Fruit fly (Drosophila melanogaster) whole organism, embryonic: ENCODE results near the gene CG3862.

Experiments used
- B-H1 ChIP-seq: fragments of 200-800 bp; sonication (Bioruptor generic); IDR thresholded peaks from 3 replicates; pipeline ENCODE4 v1.3.6; 2022; ENCODE audit warnings: missing biosample characterization, missing genetic modification characterization
- Blimp-1 ChIP-seq: fragments of 200-800 bp; sonication (Bioruptor generic); optimal IDR thresholded peaks from 3 replicates; lab custom pipeline; 2018; ENCODE audit warnings: missing biosample characterization, missing genetic modification characterization, mild to moderate bottlenecking, moderate library complexity, missing genetic modification reagents
- BtbVII ChIP-seq: fragments of 200-800 bp; sonication (Bioruptor generic); optimal IDR thresholded peaks from 3 replicates; lab custom pipeline; 2017; ENCODE audit warnings: missing biosample characterization, mild to moderate bottlenecking, missing genetic modification characterization
- CG10147 ChIP-seq: fragments of 200-800 bp; sonication (Bioruptor generic); optimal IDR thresholded peaks from 2 replicates; lab custom pipeline; 2019; ENCODE audit warnings: missing biosample characterization, mild to moderate bottlenecking, missing genetic modification characterization, moderate library complexity
- CG10462 ChIP-seq: fragments of 200-800 bp; sonication (Bioruptor generic); optimal IDR thresholded peaks from 2 replicates; lab custom pipeline; 2016; ENCODE audit warnings: missing biosample characterization, missing genetic modification characterization
- CG11456 ChIP-seq: fragments of 200-800 bp; sonication (Bioruptor generic); IDR thresholded peaks from 3 replicates; pipeline ENCODE4 v1.3.6; 2022; ENCODE audit warnings: missing biosample characterization, missing genetic modification characterization
- CG11695 ChIP-seq: fragments of 200-800 bp; sonication (Bioruptor generic); IDR thresholded peaks from 3 replicates; pipeline ENCODE4 v1.3.6; 2022; ENCODE audit warnings: missing biosample characterization, missing genetic modification characterization
- CG12391 ChIP-seq: fragments of 200-800 bp; sonication (Bioruptor generic); optimal IDR thresholded peaks from 3 replicates; lab custom pipeline; 2018; ENCODE audit warnings: missing biosample characterization, mild to moderate bottlenecking, missing genetic modification characterization, moderate library complexity
- CG14860 ChIP-seq: fragments of 200-800 bp; sonication (Bioruptor generic); IDR thresholded peaks from 3 replicates; pipeline ENCODE4 v1.3.6; 2022; ENCODE audit warnings: missing biosample characterization, missing genetic modification characterization; ENCODE audit not compliant: partially characterized antibody
- CG17802 ChIP-seq: fragments of 200-800 bp; sonication (Bioruptor generic); optimal IDR thresholded peaks from 2 replicates; lab custom pipeline; 2018; ENCODE audit warnings: missing biosample characterization, mild to moderate bottlenecking, missing genetic modification characterization, moderate library complexity
- CG18764 ChIP-seq: fragments of 200-800 bp; sonication (Bioruptor generic); optimal IDR thresholded peaks from 3 replicates; lab custom pipeline; 2016; ENCODE audit warnings: missing biosample characterization, missing genetic modification characterization
- CG30431 ChIP-seq: fragments of 200-800 bp; sonication (Bioruptor generic); optimal IDR thresholded peaks from 2 replicates; lab custom pipeline; 2017; ENCODE audit warnings: missing biosample characterization, missing genetic modification characterization
- CG3163 ChIP-seq: fragments of 200-800 bp; sonication (Bioruptor generic); optimal IDR thresholded peaks from 3 replicates; lab custom pipeline; 2016; ENCODE audit warnings: missing biosample characterization, missing genetic modification characterization
- CG32532 ChIP-seq: fragments of 200-800 bp; sonication (Bioruptor generic); IDR thresholded peaks from 2 replicates; pipeline ENCODE4 v1.3.6; 2022; ENCODE audit warnings: missing biosample characterization, missing genetic modification characterization
- CG34224 ChIP-seq: fragments of 200-800 bp; sonication (Bioruptor generic); IDR thresholded peaks from 3 replicates; pipeline ENCODE4 v1.3.6; 2022; ENCODE audit warnings: missing biosample characterization, missing genetic modification characterization; ENCODE audit not compliant: partially characterized antibody
- CG34376 ChIP-seq: fragments of 200-800 bp; sonication (Bioruptor generic); optimal IDR thresholded peaks from 2 replicates; lab custom pipeline; 2018; ENCODE audit warnings: missing biosample characterization, mild to moderate bottlenecking, missing genetic modification characterization
- CG42726 ChIP-seq: fragments of 200-800 bp; sonication (Bioruptor generic); IDR thresholded peaks from 2 replicates; pipeline ENCODE4 v1.3.6; 2022; ENCODE audit warnings: missing biosample characterization, missing genetic modification characterization; ENCODE audit not compliant: partially characterized antibody
- CG43689 ChIP-seq: fragments of 200-800 bp; sonication (Bioruptor generic); IDR thresholded peaks from 2 replicates; pipeline ENCODE4 v1.3.6; 2022; ENCODE audit warnings: missing biosample characterization, missing genetic modification characterization
- CG8290 ChIP-seq, 3 experiments: fragments of 200-800 bp; sonication (Bioruptor generic); optimal IDR thresholded peaks; 2 replicates each; lab custom pipeline; 2016 to 2019; ENCODE audit warnings: missing biosample characterization in 3 of 3, missing genetic modification characterization in 3 of 3, mild to moderate bottlenecking in 2 of 3, moderate library complexity in 1 of 3
- CrebB ChIP-seq: fragments of 200-800 bp; sonication (Bioruptor generic); optimal IDR thresholded peaks from 3 replicates; lab custom pipeline; 2018; ENCODE audit warnings: missing biosample characterization, mild to moderate bottlenecking, missing genetic modification characterization
- D ChIP-seq, 2 experiments: fragments of 200-800 bp in 1 of 2; fragments of >200 bp in 1 of 2; sonication (Bioruptor generic) in 1 of 2; optimal IDR thresholded peaks; 2 replicates in 1 of 2; 3 replicates in 1 of 2; lab custom pipeline; 2017; ENCODE audit warnings: mild to moderate bottlenecking in 1 of 2, missing biosample characterization in 1 of 2, missing genetic modification characterization in 1 of 2, missing genetic modification reagents in 1 of 2
- D19A ChIP-seq: fragments of 200-800 bp; optimal IDR thresholded peaks from 3 replicates; lab custom pipeline; 2019; ENCODE audit warnings: missing biosample characterization, mild to moderate bottlenecking, missing genetic modification characterization, moderate library complexity
- Dbx ChIP-seq: fragments of 200-800 bp; sonication (Bioruptor generic); IDR thresholded peaks from 3 replicates; pipeline ENCODE4 v1.3.6; 2022; ENCODE audit warnings: missing biosample characterization, missing genetic modification characterization
- Doc2 ChIP-seq: fragments of 200-800 bp; sonication (Bioruptor generic); IDR thresholded peaks from 2 replicates; pipeline ENCODE4 v1.3.6; 2022; ENCODE audit warnings: missing biosample characterization, missing genetic modification characterization
- Eip74EF ChIP-seq, 2 experiments: fragments of 200-800 bp in 1 of 2; fragments of >200 bp in 1 of 2; sonication (Bioruptor generic) in 1 of 2; optimal IDR thresholded peaks; 2 replicates each; lab custom pipeline; 2017 to 2019; ENCODE audit warnings: missing biosample characterization in 2 of 2, missing genetic modification characterization in 2 of 2, mild to moderate bottlenecking in 1 of 2, moderate library complexity in 1 of 2
- Jarid2 ChIP-seq: fragments of 200-800 bp; sonication (Bioruptor generic); optimal IDR thresholded peaks from 3 replicates; lab custom pipeline; 2017; ENCODE audit warnings: mild to moderate bottlenecking, missing biosample characterization, missing genetic modification reagents, missing genetic modification characterization
- Lim3 ChIP-seq: fragments of 200-800 bp; sonication (Bioruptor generic); IDR thresholded peaks from 2 replicates; pipeline ENCODE4 v1.3.6; 2022; ENCODE audit warnings: missing biosample characterization, missing genetic modification characterization
- Meics ChIP-seq: fragments of 200-800 bp; sonication (Bioruptor generic); optimal IDR thresholded peaks from 2 replicates; lab custom pipeline; 2017; ENCODE audit warnings: missing biosample characterization, mild to moderate bottlenecking, missing genetic modification characterization
- PHDP ChIP-seq: fragments of 200-800 bp; sonication (Bioruptor generic); optimal IDR thresholded peaks from 3 replicates; lab custom pipeline; 2018; ENCODE audit warnings: missing biosample characterization, mild to moderate bottlenecking, missing genetic modification characterization, moderate library complexity
- ab ChIP-seq: fragments of 200-800 bp; sonication (Bioruptor generic); optimal IDR thresholded peaks from 2 replicates; lab custom pipeline; 2016; ENCODE audit warnings: missing biosample characterization, missing genetic modification characterization
- cad ChIP-seq: fragments of >200 bp; optimal IDR thresholded peaks from 2 replicates; lab custom pipeline; 2017; ENCODE audit warnings: missing biosample characterization, missing genetic modification characterization
- chn ChIP-seq: fragments of 200-800 bp; sonication (Bioruptor generic); optimal IDR thresholded peaks from 2 replicates; lab custom pipeline; 2016; ENCODE audit warnings: missing biosample characterization, missing genetic modification characterization
- eve ChIP-seq, 2 experiments: fragments of >200 bp; optimal IDR thresholded peaks; 2 replicates each; lab custom pipeline; 2017; ENCODE audit warnings: missing biosample characterization in 2 of 2, missing genetic modification characterization in 2 of 2
- fru ChIP-seq: fragments of >200 bp; optimal IDR thresholded peaks from 2 replicates; lab custom pipeline; 2017
- gcm2 ChIP-seq: fragments of 200-800 bp; sonication (Bioruptor generic); optimal IDR thresholded peaks from 2 replicates; lab custom pipeline; 2016; ENCODE audit warnings: missing biosample characterization, missing genetic modification characterization
- gfzf ChIP-seq: fragments of 200-800 bp; sonication (Bioruptor generic); optimal IDR thresholded peaks from 2 replicates; lab custom pipeline; 2016; ENCODE audit warnings: missing biosample characterization, mild to moderate bottlenecking, missing genetic modification characterization, moderate library complexity
- grau ChIP-seq: fragments of 200-800 bp; optimal IDR thresholded peaks from 3 replicates; lab custom pipeline; 2019; ENCODE audit warnings: missing biosample characterization, mild to moderate bottlenecking, missing genetic modification characterization, moderate library complexity
- gsb-n ChIP-seq: fragments of 200-800 bp; sonication (Bioruptor generic); optimal IDR thresholded peaks from 3 replicates; lab custom pipeline; 2018; ENCODE audit warnings: missing biosample characterization, mild to moderate bottlenecking, missing genetic modification characterization
- ind ChIP-seq: fragments of 200-800 bp; sonication (Bioruptor generic); optimal IDR thresholded peaks from 3 replicates; lab custom pipeline; 2016; ENCODE audit warnings: missing biosample characterization, missing genetic modification characterization
- jigr1 ChIP-seq: fragments of 200-800 bp; sonication (Bioruptor generic); IDR thresholded peaks from 3 replicates; pipeline ENCODE4 v1.3.6; 2022; ENCODE audit warnings: missing biosample characterization, missing genetic modification characterization
- knrl ChIP-seq: fragments of 200-800 bp; sonication (Bioruptor generic); IDR thresholded peaks from 3 replicates; pipeline ENCODE4 v1.3.6; 2022; ENCODE audit warnings: missing biosample characterization, missing genetic modification characterization; ENCODE audit not compliant: partially characterized antibody
- lov ChIP-seq, 2 experiments: fragments of 200-800 bp in 1 of 2; fragments of >200 bp in 1 of 2; sonication (Bioruptor generic) in 1 of 2; IDR thresholded peaks in 1 of 2; optimal IDR thresholded peaks in 1 of 2; 2 replicates in 1 of 2; 3 replicates in 1 of 2; pipeline versions ENCODE4 v1.3.6 to Lab custom; 2017 to 2022; ENCODE audit warnings: missing biosample characterization in 1 of 2, missing genetic modification characterization in 1 of 2
- mirr ChIP-seq: fragments of 200-800 bp; sonication (Bioruptor generic); optimal IDR thresholded peaks from 3 replicates; lab custom pipeline; 2018; ENCODE audit warnings: missing biosample characterization, mild to moderate bottlenecking, missing genetic modification characterization
- peb ChIP-seq: fragments of 200-800 bp; sonication (Bioruptor generic); IDR thresholded peaks from 2 replicates; pipeline ENCODE4 v1.3.6; 2022; ENCODE audit warnings: missing biosample characterization, missing genetic modification characterization
- ro ChIP-seq: fragments of 200-800 bp; sonication (Bioruptor generic); IDR thresholded peaks from 2 replicates; pipeline ENCODE4 v1.3.6; 2022; ENCODE audit warnings: missing biosample characterization, missing genetic modification characterization
- sna ChIP-seq: fragments of 200-800 bp; sonication (Bioruptor generic); IDR thresholded peaks from 2 replicates; pipeline ENCODE4 v1.3.6; 2022; ENCODE audit warnings: missing biosample characterization, missing genetic modification characterization; ENCODE audit not compliant: partially characterized antibody
- tup ChIP-seq: fragments of 200-800 bp; sonication (Bioruptor generic); optimal IDR thresholded peaks from 2 replicates; lab custom pipeline; 2016; ENCODE audit warnings: missing biosample characterization, mild to moderate bottlenecking, missing genetic modification characterization, moderate library complexity

Gene CG3862

DNA sequence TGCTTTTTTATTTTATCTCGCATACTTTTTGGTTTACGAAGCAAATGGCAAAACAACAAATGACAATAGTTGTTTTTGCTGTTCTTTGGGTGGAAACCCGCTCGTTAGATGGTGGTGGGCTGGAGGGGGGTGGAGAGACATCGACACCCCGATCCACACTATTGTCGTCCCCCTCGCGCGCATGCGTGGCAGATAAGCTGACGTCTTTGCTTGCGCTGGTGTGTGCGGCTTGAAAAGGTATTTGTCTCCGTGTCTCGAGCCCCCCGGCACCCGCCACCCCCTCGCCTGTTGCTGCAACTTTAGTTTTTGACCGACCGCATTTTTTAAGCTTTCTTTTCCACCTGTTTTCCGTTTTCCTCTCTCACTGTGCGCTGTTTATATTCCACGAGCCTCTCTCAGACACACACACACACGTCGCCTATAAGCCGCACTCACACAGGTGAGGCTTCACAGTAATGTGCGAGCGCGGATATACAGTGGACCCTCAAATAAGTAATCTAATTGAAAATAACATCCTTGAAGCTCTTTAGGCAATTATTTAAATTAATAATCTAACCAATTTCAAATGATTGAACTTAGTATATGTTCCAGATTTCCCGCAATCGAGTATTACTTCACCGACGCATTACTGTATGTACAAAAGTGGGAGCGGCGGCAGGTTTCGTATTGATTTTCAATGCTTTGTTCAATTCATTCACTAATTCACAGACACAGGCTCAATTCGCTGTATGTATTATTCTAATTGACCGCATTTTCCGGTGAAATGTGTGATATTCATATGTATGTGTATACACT lies 41.5 kb upstream of the CG3862 start (continued):
- peak; percentile 93 for TF ChIP-seq Meics (GFP tag; lab: Kevin White, UChicago)
- peak; percentile 88; the same call in 2 of the 3 replicates for TF ChIP-seq jigr1 (GFP tag; lab: Robert Waterston, UW)
- TF ChIP-seq Eip74EF (GFP tag; optimal IDR thresholded peaks at IDR 0.05; lab: Kevin White, UChicago) = peak in 1 of 2 experiments; percentile 87
- peak; percentile 95 for TF ChIP-seq CG11456 (GFP tag; lab: Robert Waterston, UW)
- TF ChIP-seq sna (GFP tag; lab: Robert Waterston, UW) = no peak
- no peak for TF ChIP-seq cad (GFP tag; lab: Kevin White, UChicago)
- peak; percentile 93 for TF ChIP-seq B-H1 (GFP tag; lab: Robert Waterston, UW)
- peak; percentile 99 for TF ChIP-seq grau
- peak; percentile 46; the same call in 1 of the 3 replicates for TF ChIP-seq knrl (GFP tag; lab: Robert Waterston, UW)
- TF ChIP-seq BtbVII (GFP tag; lab: Kevin White, UChicago) = peak; percentile 90
- TF ChIP-seq gfzf (GFP tag; lab: Kevin White, UChicago) = no peak
- no peak for TF ChIP-seq lov (optimal IDR thresholded peaks at IDR 0.05; lab: Kevin White, UChicago)
- peak; percentile 95 for TF ChIP-seq lov (GFP tag; IDR thresholded peaks at IDR 0.05; lab: Robert Waterston, UW)
- peak; percentile 86 for TF ChIP-seq Blimp-1
- peak; percentile 39; the same call in 1 of the 2 replicates for TF ChIP-seq CG42726 (GFP tag; lab: Robert Waterston, UW)
- TF ChIP-seq Lim3 (GFP tag; lab: Robert Waterston, UW) = peak; percentile 79
- peak; percentile 93 for TF ChIP-seq CG12391 (tag; lab: Kevin White, UChicago)
- TF ChIP-seq D19A (tag; lab: Kevin White, UChicago) = peak; percentile 80
- peak; percentile 97 for TF ChIP-seq CG32532 (GFP tag; lab: Robert Waterston, UW)
- TF ChIP-seq CG17802 (tag; lab: Kevin White, UChicago) = peak; percentile 78
- no peak for TF ChIP-seq CG34224
- peak; percentile 90 for TF ChIP-seq CG10147 (GFP tag; lab: Kevin White, UChicago)
- TF ChIP-seq PHDP = peak; percentile 94
- TF ChIP-seq CG43689 (GFP tag; lab: Robert Waterston, UW) = peak; percentile 88
- peak; percentile 81 for TF ChIP-seq CG30431 (GFP tag; lab: Kevin White, UChicago)
- TF ChIP-seq Dbx (GFP tag; lab: Robert Waterston, UW) = peak; percentile 96
- no peak for TF ChIP-seq fru (lab: Kevin White, UChicago)
- peak; percentile 73 for TF ChIP-seq CG3163 (GFP tag; lab: Kevin White, UChicago)
- peak; percentile 92 for TF ChIP-seq CG11695 (GFP tag; lab: Robert Waterston, UW)
- TF ChIP-seq Jarid2 = peak; percentile 34
- TF ChIP-seq D (optimal IDR thresholded peaks at IDR 0.05; lab: Kevin White, UChicago) = no peak
- TF ChIP-seq D (GFP tag; optimal IDR thresholded peaks at IDR 0.05; lab: Kevin White, UChicago) = peak; percentile 87
- TF ChIP-seq CrebB (tag; lab: Kevin White, UChicago) = peak; percentile 89
- TF ChIP-seq CG8290 (GFP tag; optimal IDR thresholded peaks at IDR 0.05; lab: Kevin White, UChicago) = peak; percentile 88
- TF ChIP-seq CG8290 (tag; optimal IDR thresholded peaks at IDR 0.05; lab: Kevin White, UChicago) = peak; percentile 26 to 98
- TF ChIP-seq ro (GFP tag; lab: Robert Waterston, UW) = peak; percentile 72
- peak; percentile 91 for TF ChIP-seq mirr
- peak; percentile 72 for TF ChIP-seq ab
- TF ChIP-seq tup (GFP tag; lab: Kevin White, UChicago) = peak; percentile 85
- TF ChIP-seq gsb-n (tag; lab: Kevin White, UChicago) = peak; percentile 87
- TF ChIP-seq Doc2 (GFP tag; lab: Robert Waterston, UW) = peak; percentile 80
- peak; percentile 85 for TF ChIP-seq CG34376 (GFP tag; lab: Kevin White, UChicago)
- TF ChIP-seq gcm2 (GFP tag; lab: Kevin White, UChicago) = peak; percentile 79
- peak; percentile 93 for TF ChIP-seq ind (GFP tag; lab: Kevin White, UChicago)
- peak; percentile 84 for TF ChIP-seq CG10462 (GFP tag; lab: Kevin White, UChicago)
- TF ChIP-seq CG14860 (GFP tag; lab: Robert Waterston, UW) = no peak
- TF ChIP-seq eve (GFP tag; optimal IDR thresholded peaks at IDR 0.05; lab: Kevin White, UChicago) = no peak
- peak; percentile 81 for TF ChIP-seq CG18764 (GFP tag; lab: Kevin White, UChicago)
- peak; percentile 91 for TF ChIP-seq peb
- TF ChIP-seq chn (GFP tag; lab: Kevin White, UChicago) = peak; percentile 85
